Worm (Caenorhabditis elegans): Measurements from ENCODE around the gene mex-5.

The mex-5 gene

ce11 chrIV:13374918-13375317, 21.4 kb downstream of the mex-5 start:
- TF ChIP-seq dao-5 (tag; optimal IDR thresholded peaks at IDR 0.05), result no peak
- no peak for TF ChIP-seq him-1 (tag; optimal IDR thresholded peaks at IDR 0.05)
- TF ChIP-seq W03F9.2 (tag; optimal IDR thresholded peaks at IDR 0.05), result no peak

DNA sequence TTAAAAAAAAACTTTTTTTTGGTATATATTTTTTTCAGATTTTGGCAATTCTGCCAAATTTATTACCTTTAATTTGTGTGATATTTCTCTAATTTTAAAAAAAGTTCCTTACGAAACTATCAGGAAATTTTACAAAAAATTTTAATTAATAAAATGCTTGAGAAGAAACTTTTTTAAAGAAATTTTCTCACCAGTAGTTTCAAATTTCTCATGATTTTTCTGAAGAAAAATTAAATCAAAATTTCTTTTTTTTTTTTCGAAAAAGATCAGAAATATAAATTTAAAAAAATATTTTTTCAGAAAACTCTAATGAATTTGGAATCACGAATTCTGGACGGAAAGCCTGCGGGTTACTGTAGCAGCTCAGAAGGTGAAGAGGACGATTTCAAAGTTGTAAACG, 24.2 kb downstream of the mex-5 start, which contains the start of gene mau-8:
Gene mau-8 (plus strand): TSS at position 301 of the 400 bp plus-strand sequence.
- TF ChIP-seq him-1 (tag; optimal IDR thresholded peaks at IDR 0.05) (no peak), dao-5 (tag; optimal IDR thresholded peaks at IDR 0.05) (no peak), W03F9.2 (tag; optimal IDR thresholded peaks at IDR 0.05) (no peak)

- TF ChIP-seq W03F9.2 (tag; optimal IDR thresholded peaks at IDR 0.05), result no peak
- TF ChIP-seq him-1 (tag; optimal IDR thresholded peaks at IDR 0.05), result no peak
- no peak for TF ChIP-seq dao-5 (tag; optimal IDR thresholded peaks at IDR 0.05)
Observed at ce11 chrIV:13380506-13380905, 27.0 kb downstream of the mex-5 start.

DNA sequence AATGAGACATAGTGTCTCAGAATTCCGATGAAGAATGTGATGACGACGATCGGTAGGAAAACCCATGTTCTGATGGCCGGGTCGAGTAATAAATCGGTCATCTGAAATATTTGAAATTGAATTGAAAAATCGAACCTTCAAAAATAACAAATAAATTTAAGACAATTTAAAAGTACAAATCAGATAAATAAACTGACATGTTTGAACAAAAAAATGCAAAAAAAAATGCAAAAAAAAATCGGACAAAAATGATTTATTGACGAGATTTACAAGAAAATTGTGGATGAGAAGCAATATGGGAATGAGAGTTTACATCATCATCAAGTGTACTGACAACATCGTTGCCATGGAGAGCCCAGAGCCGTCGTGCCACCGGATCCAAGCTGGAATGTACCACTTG, 28.3 kb downstream of the mex-5 start, which contains the start of gene emc-3:
Gene emc-3 (minus strand): TSS at position 101 of the 400 bp plus-strand sequence.
- TF ChIP-seq dao-5 (tag; optimal IDR thresholded peaks at IDR 0.05), result no peak
- TF ChIP-seq W03F9.2 (tag; optimal IDR thresholded peaks at IDR 0.05), result no peak

DNA sequence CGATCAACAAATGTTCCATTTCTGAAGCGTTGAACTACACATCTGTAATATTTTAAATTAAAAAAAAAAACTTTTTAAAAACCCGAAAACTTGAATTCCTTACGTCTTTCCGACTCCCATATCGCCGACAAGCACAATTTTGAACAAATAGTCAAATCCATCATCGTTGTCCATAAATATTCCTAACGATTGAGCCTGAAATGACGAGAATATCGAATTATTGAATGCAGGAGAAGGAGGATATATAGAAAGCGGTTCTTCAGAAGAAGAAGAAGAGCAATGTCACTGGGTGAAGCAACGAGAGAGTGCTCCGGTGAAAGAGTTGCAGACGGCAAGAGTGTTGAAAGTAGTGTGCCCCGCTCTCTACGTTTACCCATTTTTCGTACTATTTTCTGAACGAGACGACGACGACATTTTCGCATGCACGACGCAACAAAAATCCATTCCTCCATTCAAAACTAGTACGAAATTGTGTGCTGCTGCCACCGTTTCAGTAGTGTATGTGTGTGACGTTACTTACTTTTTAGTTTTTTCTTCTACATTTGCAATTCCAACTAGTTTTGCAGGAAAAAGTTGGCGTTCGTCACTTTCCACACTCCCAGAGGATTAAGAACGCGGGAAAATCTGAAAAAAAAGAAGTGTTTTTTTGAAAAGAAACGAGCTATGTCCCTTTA, 30.4 kb downstream of the mex-5 start, which contains the start of gene rab-19:
Gene rab-19 (minus strand): TSS at position 624 of the 674 bp plus-strand sequence.
- no peak for TF ChIP-seq dao-5 (tag; optimal IDR thresholded peaks at IDR 0.05)
- no peak for TF ChIP-seq W03F9.2 (tag; optimal IDR thresholded peaks at IDR 0.05)
- TF ChIP-seq him-1 (tag; optimal IDR thresholded peaks at IDR 0.05), result no peak

- TF ChIP-seq W03F9.2 (tag; optimal IDR thresholded peaks at IDR 0.05) (peak; percentile 85), dao-5 (tag; optimal IDR thresholded peaks at IDR 0.05) (no peak), him-1 (tag; optimal IDR thresholded peaks at IDR 0.05) (peak; percentile 22)
Observed at ce11 chrIV:13386043-13386442, 32.5 kb downstream of the mex-5 start, which contains the start of the genes Y62E10A.20, Y62E10A.23 and mdt-9. Gene Y62E10A.20, minus strand, starts transcription at chrIV:13386091. Gene Y62E10A.23, plus strand, starts transcription at chrIV:13386324. Gene mdt-9, plus strand, starts transcription at chrIV:13386380.

DNA sequence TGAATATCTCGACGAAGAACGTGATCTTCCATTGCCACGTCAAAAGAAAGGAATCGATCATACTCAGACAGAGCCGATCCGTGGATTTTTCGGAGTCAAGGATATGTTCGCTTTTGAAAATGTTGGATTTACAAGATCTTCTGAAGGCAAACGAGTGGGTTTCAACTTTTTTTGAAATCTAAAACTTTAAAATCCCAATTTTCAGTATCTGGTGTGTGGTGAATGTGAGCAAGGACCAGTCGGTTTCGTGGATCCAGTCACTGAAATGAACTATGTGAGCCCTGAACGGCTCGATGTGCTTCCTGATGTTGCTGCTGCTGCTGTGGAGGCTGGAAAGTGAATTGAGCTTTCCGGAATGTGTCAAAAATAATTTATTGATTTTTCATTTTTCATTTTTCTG, 33.4 kb downstream of the mex-5 start, which contains the start of gene lsm-3:
Gene lsm-3 (plus strand): TSS at position 301 of the 400 bp plus-strand sequence.
- no peak for TF ChIP-seq him-1 (tag; optimal IDR thresholded peaks at IDR 0.05)
- no peak for TF ChIP-seq dao-5 (tag; optimal IDR thresholded peaks at IDR 0.05)
- no peak for TF ChIP-seq W03F9.2 (tag; optimal IDR thresholded peaks at IDR 0.05)

- no peak for TF ChIP-seq W03F9.2 (tag; optimal IDR thresholded peaks at IDR 0.05)
- peak; percentile 42 for TF ChIP-seq him-1 (tag; optimal IDR thresholded peaks at IDR 0.05)
Observed at ce11 chrIV:13388779-13389178, 35.3 kb downstream of the mex-5 start.

- no peak for TF ChIP-seq W03F9.2 (tag; optimal IDR thresholded peaks at IDR 0.05)
- TF ChIP-seq him-1 (tag; optimal IDR thresholded peaks at IDR 0.05), result no peak
- TF ChIP-seq dao-5 (tag; optimal IDR thresholded peaks at IDR 0.05), result no peak
Observed at ce11 chrIV:13389237-13389636, 35.7 kb downstream of the mex-5 start.

DNA sequence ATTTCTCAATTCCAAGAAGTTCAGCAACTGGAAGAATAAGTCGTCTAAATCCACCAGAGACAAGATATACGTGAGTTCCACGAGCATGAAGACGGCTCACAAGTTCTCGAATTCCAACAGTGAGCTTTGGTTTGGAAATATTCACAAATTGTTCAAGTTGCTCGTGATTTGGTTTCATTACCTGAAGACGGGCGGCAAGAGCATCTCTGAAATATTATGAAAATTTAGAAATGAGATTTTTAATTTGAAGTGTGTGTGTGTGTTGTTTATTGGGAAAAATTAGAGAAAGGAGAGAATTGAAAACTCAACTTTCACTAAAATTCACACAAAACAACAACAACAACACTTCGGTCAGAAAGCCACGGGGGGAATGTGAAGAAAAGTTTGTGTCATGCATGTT, 37.2 kb downstream of the mex-5 start:
- TF ChIP-seq dao-5 (tag; optimal IDR thresholded peaks at IDR 0.05) (no peak), him-1 (tag; optimal IDR thresholded peaks at IDR 0.05) (no peak), W03F9.2 (tag; optimal IDR thresholded peaks at IDR 0.05) (no peak)

- TF ChIP-seq dao-5 (tag; optimal IDR thresholded peaks at IDR 0.05) (no peak), W03F9.2 (tag; optimal IDR thresholded peaks at IDR 0.05) (no peak), him-1 (tag; optimal IDR thresholded peaks at IDR 0.05) (no peak)
Observed at ce11 chrIV:13392230-13392629, 38.7 kb downstream of the mex-5 start.

ce11 chrIV:13393246-13393716, 39.8 kb downstream of the mex-5 start:
- TF ChIP-seq him-1 (tag; optimal IDR thresholded peaks at IDR 0.05) (no peak), W03F9.2 (tag; optimal IDR thresholded peaks at IDR 0.05) (peak; percentile 21), dao-5 (tag; optimal IDR thresholded peaks at IDR 0.05) (no peak)

- TF ChIP-seq dao-5 (tag; optimal IDR thresholded peaks at IDR 0.05) (no peak), W03F9.2 (tag; optimal IDR thresholded peaks at IDR 0.05) (no peak), him-1 (tag; optimal IDR thresholded peaks at IDR 0.05) (no peak)
Observed at ce11 chrIV:13394686-13395085, 41.2 kb downstream of the mex-5 start.

- TF ChIP-seq W03F9.2 (tag; optimal IDR thresholded peaks at IDR 0.05), result no peak
- peak; percentile 67 for TF ChIP-seq him-1 (tag; optimal IDR thresholded peaks at IDR 0.05)
Observed at ce11 chrIV:13395255-13395654, 41.7 kb downstream of the mex-5 start.

DNA sequence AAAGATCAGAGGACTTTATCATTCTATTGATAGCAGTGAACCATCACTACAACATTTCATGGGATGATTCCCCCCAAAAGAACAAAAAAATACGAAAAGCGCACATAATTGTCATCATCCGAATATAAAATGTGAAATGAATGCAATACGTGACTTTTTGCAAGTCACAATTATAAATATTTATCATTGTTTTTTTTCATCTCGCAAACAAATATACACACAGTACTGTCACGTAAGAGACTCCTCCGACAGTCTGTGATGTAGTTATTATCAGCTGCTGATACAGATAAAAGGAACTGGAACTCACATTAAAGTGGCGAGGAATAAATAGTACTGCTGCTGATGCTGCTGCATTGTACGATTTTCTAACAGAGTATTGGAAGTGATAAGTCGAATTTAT, 42.9 kb downstream of the mex-5 start:
- TF ChIP-seq dao-5 (tag; optimal IDR thresholded peaks at IDR 0.05) (no peak), W03F9.2 (tag; optimal IDR thresholded peaks at IDR 0.05) (no peak), him-1 (tag; optimal IDR thresholded peaks at IDR 0.05) (no peak)

Measured in whole organism, L4/young adult.